Worm (Caenorhabditis elegans): ENCODE results near the gene sra-31.

DNA sequence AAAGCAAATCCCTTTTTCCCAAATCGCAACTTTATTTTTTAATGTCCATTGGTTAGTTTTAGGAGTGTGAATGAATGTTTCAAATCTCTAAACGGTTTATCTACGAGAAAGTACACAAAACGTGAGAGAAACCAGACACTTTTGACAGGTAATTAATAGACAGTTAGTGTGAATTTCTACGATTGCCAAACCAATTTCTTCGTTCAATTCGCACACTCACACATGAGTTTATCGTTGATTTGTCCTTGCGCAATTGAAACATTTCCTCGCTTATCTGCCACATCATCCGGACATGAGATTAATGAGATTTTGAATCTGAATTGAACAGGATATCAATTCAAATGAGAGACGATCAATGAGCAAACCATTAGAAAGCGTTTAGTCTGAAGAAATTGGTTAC lies 32.0 kb upstream of the sra-31 start:
- no peak for TF ChIP-seq ama-1 (optimal IDR thresholded peaks at IDR 0.05)
- TF ChIP-seq aly-1 (tag; optimal IDR thresholded peaks at IDR 0.05) = no peak
- no peak for TF ChIP-seq pes-1 (GFP tag; IDR thresholded peaks at IDR 0.05)
- no peak for TF ChIP-seq tbx-37 (GFP tag; conservative IDR thresholded peaks at IDR 0.05)
- TF ChIP-seq flt-1 (GFP tag; IDR thresholded peaks at IDR 0.05) = no peak
- TF ChIP-seq tbx-11 (GFP tag; IDR thresholded peaks at IDR 0.05) = no peak

Measured in whole organism, early embryonic.